Worm (Caenorhabditis elegans): ENCODE results near the gene F59B2.15.
A peak's percentile ranks its signal among the peaks of the same experiment; 100 is the strongest.

F59B2.15 gene

ce11 chrIII:8974835-8975234 is 27.6 kb downstream of the F59B2.15 start:
- TF ChIP-seq nhr-77 (tag; optimal IDR thresholded peaks at IDR 0.05) (no peak), ceh-63 (GFP tag; optimal IDR thresholded peaks at IDR 0.05) (no peak), fkh-8 (tag; optimal IDR thresholded peaks at IDR 0.05) (no peak), swsn-7 (tag; optimal IDR thresholded peaks at IDR 0.05) (no peak), dsc-1 (tag; optimal IDR thresholded peaks at IDR 0.05) (no peak), blmp-1 (tag; optimal IDR thresholded peaks at IDR 0.05) (peak; percentile 28), pqm-1 (tag; optimal IDR thresholded peaks at IDR 0.05) (no peak), hlh-17 (GFP tag; optimal IDR thresholded peaks at IDR 0.05; ENCODE audit: borderline replicate concordance) (no peak), fos-1 (tag; optimal IDR thresholded peaks at IDR 0.05) (no peak), fkh-4 (tag; optimal IDR thresholded peaks at IDR 0.05; ENCODE audit: borderline replicate concordance) (no peak), nhr-71 (tag; optimal IDR thresholded peaks at IDR 0.05) (peak; percentile 19)

- TF ChIP-seq C04F5.9 (tag; optimal IDR thresholded peaks at IDR 0.05) (no peak), mef-2 (tag; optimal IDR thresholded peaks at IDR 0.05) (no peak), ceh-82 (tag; optimal IDR thresholded peaks at IDR 0.05) (no peak), efl-3 (GFP tag; optimal IDR thresholded peaks at IDR 0.05) (no peak), hlh-17 (GFP tag; optimal IDR thresholded peaks at IDR 0.05; ENCODE audit: borderline replicate concordance) (no peak), unc-30 (tag; optimal IDR thresholded peaks at IDR 0.05) (no peak), nhr-20 (tag; optimal IDR thresholded peaks at IDR 0.05) (no peak), elt-2 (tag; optimal IDR thresholded peaks at IDR 0.05) (no peak), jun-1 (tag; optimal IDR thresholded peaks at IDR 0.05) (no peak), lin-35 (GFP tag; optimal IDR thresholded peaks at IDR 0.05) (no peak), nhr-11 (tag; optimal IDR thresholded peaks at IDR 0.05) (no peak), nhr-12 (tag; optimal IDR thresholded peaks at IDR 0.05) (no peak), nhr-84 (tag; optimal IDR thresholded peaks at IDR 0.05) (no peak), unc-62 (GFP tag; optimal IDR thresholded peaks at IDR 0.05) (no peak), ets-5 (GFP tag; IDR thresholded peaks at IDR 0.05) (no peak), tbx-2 (tag; optimal IDR thresholded peaks at IDR 0.05) (no peak), hpl-2 (GFP tag; optimal IDR thresholded peaks at IDR 0.05) (no peak), C16A3.4 (tag; optimal IDR thresholded peaks at IDR 0.05) (no peak), ceh-63 (GFP tag; optimal IDR thresholded peaks at IDR 0.05) (no peak), hlh-4 (tag; optimal IDR thresholded peaks at IDR 0.05) (no peak)
These were observed 28.6 kb downstream of the F59B2.15 start, which contains the start of gene R08D7.5 for ce11 chrIII:8973826-8974225. TSS of gene R08D7.5 (plus strand) at chrIII:8974126.

ce11 chrIII:8973163-8973562 is 29.3 kb downstream of the F59B2.15 start:
- TF ChIP-seq lin-14 (GFP tag; optimal IDR thresholded peaks at IDR 0.05) (peak; percentile 56), fkh-10 (GFP tag; optimal IDR thresholded peaks at IDR 0.05) (peak; percentile 24), ztf-11 (tag; optimal IDR thresholded peaks at IDR 0.05) (no peak), efl-1 (optimal IDR thresholded peaks at IDR 0.05) (no peak), efl-1 (GFP tag; optimal IDR thresholded peaks at IDR 0.05 in 1 of 2) (peak in 1 of 2 experiments; percentile 55), C04F5.9 (tag; optimal IDR thresholded peaks at IDR 0.05) (no peak), fkh-4 (tag; optimal IDR thresholded peaks at IDR 0.05; ENCODE audit: borderline replicate concordance) (no peak), lir-3 (tag; optimal IDR thresholded peaks at IDR 0.05; ENCODE audit: poor library complexity) (no peak)

ce11 chrIII:8971255-8972020 is 31.0 kb downstream of the F59B2.15 start, which contains the start of the genes eif-3.D and R08D7.4:
TSS of gene eif-3.D (minus strand) at chrIII:8971578.
TSS of gene R08D7.4 (plus strand) at chrIII:8971892.
- TF ChIP-seq aha-1 (tag; optimal IDR thresholded peaks at IDR 0.05): no peak
- peak; percentile 75 for TF ChIP-seq swsn-7 (tag; optimal IDR thresholded peaks at IDR 0.05)
- peak; percentile 70 for TF ChIP-seq nhr-20 (tag; optimal IDR thresholded peaks at IDR 0.05)
- peak; percentile 50 for TF ChIP-seq skn-1 (tag; optimal IDR thresholded peaks at IDR 0.05)
- TF ChIP-seq nhr-85 (tag): peak; percentile 74
- peak; percentile 55 for TF ChIP-seq unc-86 (tag; optimal IDR thresholded peaks at IDR 0.05)
- TF ChIP-seq ama-1 (optimal IDR thresholded peaks at IDR 0.05): no peak
- TF ChIP-seq fkh-4 (tag; optimal IDR thresholded peaks at IDR 0.05; ENCODE audit: borderline replicate concordance): peak; percentile 5
- no peak for TF ChIP-seq sox-4 (tag; optimal IDR thresholded peaks at IDR 0.05)
- no peak for TF ChIP-seq ets-5 (GFP tag; IDR thresholded peaks at IDR 0.05)
- no peak for TF ChIP-seq ceh-63 (GFP tag; optimal IDR thresholded peaks at IDR 0.05)
- peak; percentile 59 for TF ChIP-seq nhr-19 (GFP tag; conservative IDR thresholded peaks at IDR 0.05)
- TF ChIP-seq zag-1 (tag; optimal IDR thresholded peaks at IDR 0.05): no peak
- peak; percentile 41 for TF ChIP-seq snpc-4 (tag; optimal IDR thresholded peaks at IDR 0.05)
- peak; percentile 52 for TF ChIP-seq lin-14 (GFP tag; optimal IDR thresholded peaks at IDR 0.05)
- TF ChIP-seq mdl-1 (tag; optimal IDR thresholded peaks at IDR 0.05): peak in 1 of 2 experiments; percentile 56
- TF ChIP-seq snu-23 (GFP tag; optimal IDR thresholded peaks at IDR 0.05): peak; percentile 77
- no peak for TF ChIP-seq sup-37 (GFP tag; optimal IDR thresholded peaks at IDR 0.05)
- no peak for TF ChIP-seq efl-3 (GFP tag; optimal IDR thresholded peaks at IDR 0.05)
- TF ChIP-seq lsy-2 (tag; optimal IDR thresholded peaks at IDR 0.05): peak; percentile 77 to 86
